Fruit fly (Drosophila melanogaster) whole organism, embryonic: ENCODE data around the gene Awh.

Experiments
- Ada2b ChIP-seq: fragments of 200-800 bp; sonication (Bioruptor generic); IDR thresholded peaks from 2 replicates; pipeline ENCODE4 v1.3.6; 2022; ENCODE audit warnings: missing biosample characterization, missing genetic modification characterization
- Bteb2 ChIP-seq: fragments of 200-800 bp; sonication (Bioruptor generic); optimal IDR thresholded peaks from 2 replicates; lab custom pipeline; 2016; ENCODE audit warnings: missing biosample characterization, missing genetic modification characterization
- CG10462 ChIP-seq: fragments of 200-800 bp; sonication (Bioruptor generic); optimal IDR thresholded peaks from 2 replicates; lab custom pipeline; 2016; ENCODE audit warnings: missing biosample characterization, missing genetic modification characterization
- CG11085 ChIP-seq: fragments of 200-800 bp; sonication (Bioruptor generic); IDR thresholded peaks from 2 replicates; pipeline ENCODE4 v1.3.6; 2022; ENCODE audit warnings: missing biosample characterization, missing genetic modification characterization
- CG11398 ChIP-seq: fragments of 200-800 bp; sonication (Bioruptor generic); optimal IDR thresholded peaks from 2 replicates; lab custom pipeline; 2016; ENCODE audit warnings: missing biosample characterization, missing genetic modification characterization
- CG11504 ChIP-seq: fragments of 200-800 bp; sonication (Bioruptor generic); optimal IDR thresholded peaks from 3 replicates; lab custom pipeline; 2019; ENCODE audit warnings: missing biosample characterization, mild to moderate bottlenecking, missing genetic modification characterization, moderate library complexity
- CG13775 ChIP-seq: fragments of 200-800 bp; sonication (Bioruptor generic); optimal IDR thresholded peaks from 3 replicates; lab custom pipeline; 2017; ENCODE audit warnings: missing biosample characterization, mild to moderate bottlenecking, missing genetic modification characterization
- CG14860 ChIP-seq: fragments of 200-800 bp; sonication (Bioruptor generic); IDR thresholded peaks from 3 replicates; pipeline ENCODE4 v1.3.6; 2022; ENCODE audit warnings: missing biosample characterization, missing genetic modification characterization; ENCODE audit not compliant: partially characterized antibody
- CG1602 ChIP-seq: fragments of 200-800 bp; sonication (Bioruptor generic); optimal IDR thresholded peaks from 3 replicates; lab custom pipeline; 2016; ENCODE audit warnings: missing biosample characterization, missing genetic modification characterization
- CG18011 ChIP-seq: fragments of 200-800 bp; sonication (Bioruptor generic); optimal IDR thresholded peaks from 2 replicates; lab custom pipeline; 2017; ENCODE audit warnings: missing biosample characterization, missing genetic modification characterization, mild to moderate bottlenecking, moderate library complexity, missing genotype
- CG30431 ChIP-seq: fragments of 200-800 bp; sonication (Bioruptor generic); optimal IDR thresholded peaks from 2 replicates; lab custom pipeline; 2017; ENCODE audit warnings: missing biosample characterization, missing genetic modification characterization
- CG34224 ChIP-seq: fragments of 200-800 bp; sonication (Bioruptor generic); IDR thresholded peaks from 3 replicates; pipeline ENCODE4 v1.3.6; 2022; ENCODE audit warnings: missing biosample characterization, missing genetic modification characterization; ENCODE audit not compliant: partially characterized antibody
- CG4282 ChIP-seq: fragments of 200-800 bp; sonication (Bioruptor generic); optimal IDR thresholded peaks from 2 replicates; lab custom pipeline; 2016; ENCODE audit warnings: missing biosample characterization, missing genetic modification characterization
- CG4707 ChIP-seq: fragments of 200-800 bp; sonication (Bioruptor generic); optimal IDR thresholded peaks from 2 replicates; lab custom pipeline; 2018; ENCODE audit warnings: missing biosample characterization, mild to moderate bottlenecking, missing genetic modification characterization, moderate library complexity
- CG8924 ChIP-seq: fragments of 200-800 bp; optimal IDR thresholded peaks from 3 replicates; lab custom pipeline; 2019; ENCODE audit warnings: missing biosample characterization, mild to moderate bottlenecking, missing genetic modification characterization, moderate library complexity
- D19B ChIP-seq: fragments of 200-800 bp; sonication (Bioruptor generic); optimal IDR thresholded peaks from 2 replicates; lab custom pipeline; 2017; ENCODE audit warnings: missing biosample characterization, mild to moderate bottlenecking, missing genetic modification characterization
- Deaf1 ChIP-seq: fragments of 200-800 bp; optimal IDR thresholded peaks from 3 replicates; lab custom pipeline; 2019; ENCODE audit warnings: missing biosample characterization, mild to moderate bottlenecking, missing genetic modification characterization, moderate library complexity
- GATAe ChIP-seq: fragments of 200-800 bp; sonication (Bioruptor generic); conservative IDR thresholded peaks from 2 replicates; pipeline ENCODE4 v1.3.6; 2022; ENCODE audit warnings: missing biosample characterization, missing genetic modification characterization
- Gug ChIP-seq: fragments of 200-800 bp; sonication (Bioruptor generic); IDR thresholded peaks from 4 replicates; pipeline ENCODE4 v1.3.6; 2022; ENCODE audit warnings: missing biosample characterization, missing genetic modification characterization
- HLH3B ChIP-seq: fragments of 200-800 bp; sonication (Bioruptor generic); IDR thresholded peaks from 2 replicates; pipeline ENCODE4 v1.3.6; 2022; ENCODE audit warnings: missing biosample characterization, missing genetic modification characterization
- MESR4 ChIP-seq: fragments of 200-800 bp; sonication (Bioruptor generic); optimal IDR thresholded peaks from 2 replicates; lab custom pipeline; 2018; ENCODE audit warnings: missing biosample characterization, mild to moderate bottlenecking, missing genetic modification characterization, moderate library complexity
- MTF-1 ChIP-seq: fragments of 200-800 bp; sonication (Bioruptor generic); optimal IDR thresholded peaks from 2 replicates; lab custom pipeline; 2018; ENCODE audit warnings: missing biosample characterization, mild to moderate bottlenecking, missing genetic modification characterization, borderline replicate concordance
- NC2β ChIP-seq: fragments of 200-800 bp; sonication (Bioruptor generic); optimal IDR thresholded peaks from 2 replicates; lab custom pipeline; 2016; ENCODE audit warnings: missing biosample characterization, missing genetic modification characterization
- Opbp ChIP-seq: fragments of 200-800 bp; sonication (Bioruptor generic); IDR thresholded peaks from 3 replicates; pipeline ENCODE4 v1.3.6; 2022; ENCODE audit warnings: missing biosample characterization, missing genetic modification characterization; ENCODE audit not compliant: partially characterized antibody
- Rx ChIP-seq: fragments of 200-800 bp; sonication (Bioruptor generic); IDR thresholded peaks from 2 replicates; pipeline ENCODE4 v1.3.6; 2022; ENCODE audit warnings: missing biosample characterization, missing genetic modification characterization
- Side ChIP-seq: fragments of 200-800 bp; sonication (Bioruptor generic); optimal IDR thresholded peaks from 2 replicates; lab custom pipeline; 2016; ENCODE audit warnings: missing biosample characterization, missing genetic modification characterization
- ap ChIP-seq: fragments of 200-800 bp; sonication (Bioruptor generic); IDR thresholded peaks from 2 replicates; pipeline ENCODE4 v1.3.6; 2022; ENCODE audit warnings: missing biosample characterization, missing genetic modification characterization
- bbx ChIP-seq: fragments of 200-800 bp; sonication (Bioruptor generic); IDR thresholded peaks from 2 replicates; pipeline ENCODE4 v1.3.6; 2022; ENCODE audit warnings: missing biosample characterization, missing genetic modification characterization; ENCODE audit not compliant: partially characterized antibody
- cad ChIP-seq: fragments of >200 bp; optimal IDR thresholded peaks from 2 replicates; lab custom pipeline; 2017; ENCODE audit warnings: missing biosample characterization, missing genetic modification characterization
- cato ChIP-seq: fragments of 200-800 bp; sonication (Bioruptor generic); optimal IDR thresholded peaks from 2 replicates; lab custom pipeline; 2016; ENCODE audit warnings: missing biosample characterization, missing genetic modification characterization, borderline replicate concordance
- chn ChIP-seq: fragments of 200-800 bp; sonication (Bioruptor generic); optimal IDR thresholded peaks from 2 replicates; lab custom pipeline; 2016; ENCODE audit warnings: missing biosample characterization, missing genetic modification characterization
- croc ChIP-seq: fragments of 200-800 bp; sonication (Bioruptor generic); conservative IDR thresholded peaks from 3 replicates; pipeline ENCODE4 v1.3.6; 2022; ENCODE audit warnings: missing biosample characterization, missing genetic modification characterization
- dmrt11E ChIP-seq: fragments of 200-800 bp; sonication (Bioruptor generic); optimal IDR thresholded peaks from 3 replicates; lab custom pipeline; 2018; ENCODE audit warnings: missing biosample characterization, mild to moderate bottlenecking, missing genetic modification characterization, moderate library complexity
- ftz-f1 ChIP-seq: fragments of 200-800 bp; sonication (Bioruptor generic); optimal IDR thresholded peaks from 2 replicates; lab custom pipeline; 2016; ENCODE audit warnings: missing biosample characterization, missing genetic modification characterization
- hbn ChIP-seq: fragments of 200-800 bp; sonication (Bioruptor generic); IDR thresholded peaks from 2 replicates; pipeline ENCODE4 v1.3.6; 2022; ENCODE audit warnings: missing biosample characterization, missing genetic modification characterization; ENCODE audit not compliant: partially characterized antibody
- hkb ChIP-seq, 2 experiments: fragments of 200-800 bp in 1 of 2; fragments of >200 bp in 1 of 2; sonication (Bioruptor generic) in 1 of 2; IDR thresholded peaks in 1 of 2; optimal IDR thresholded peaks in 1 of 2; 2 replicates each; pipeline versions ENCODE4 v1.3.6 to Lab custom; 2017 to 2022; ENCODE audit warnings: missing biosample characterization in 1 of 2, missing genetic modification characterization in 1 of 2
- kay ChIP-seq: fragments of 200-800 bp; sonication (Bioruptor generic); optimal IDR thresholded peaks from 2 replicates; lab custom pipeline; 2016; ENCODE audit warnings: missing biosample characterization, missing genetic modification characterization
- lbe ChIP-seq: fragments of 200-800 bp; sonication (Bioruptor generic); optimal IDR thresholded peaks from 2 replicates; lab custom pipeline; 2016; ENCODE audit warnings: missing biosample characterization, mild to moderate bottlenecking, missing genetic modification characterization
- pita ChIP-seq: fragments of 200-800 bp; sonication (Bioruptor generic); optimal IDR thresholded peaks from 2 replicates; lab custom pipeline; 2017; ENCODE audit warnings: missing biosample characterization, mild to moderate bottlenecking, missing genetic modification characterization
- rib ChIP-seq: fragments of 200-800 bp; sonication (Bioruptor generic); IDR thresholded peaks from 2 replicates; pipeline ENCODE4 v1.3.6; 2022; ENCODE audit warnings: missing biosample characterization, missing genetic modification characterization
- ro ChIP-seq: fragments of 200-800 bp; sonication (Bioruptor generic); IDR thresholded peaks from 2 replicates; pipeline ENCODE4 v1.3.6; 2022; ENCODE audit warnings: missing biosample characterization, missing genetic modification characterization
- scrt ChIP-seq: fragments of 200-800 bp; sonication (Bioruptor generic); optimal IDR thresholded peaks from 2 replicates; lab custom pipeline; 2018; ENCODE audit warnings: missing biosample characterization, mild to moderate bottlenecking, missing genetic modification characterization, moderate library complexity
- sd ChIP-seq: fragments of 200-800 bp; sonication (Bioruptor generic); optimal IDR thresholded peaks from 3 replicates; lab custom pipeline; 2018; ENCODE audit warnings: missing biosample characterization, mild to moderate bottlenecking, missing genetic modification characterization, moderate library complexity
- seq ChIP-seq: fragments of 200-800 bp; sonication (Bioruptor generic); IDR thresholded peaks from 2 replicates; pipeline ENCODE4 v1.3.6; 2022; ENCODE audit warnings: missing biosample characterization, missing genetic modification characterization
- shn ChIP-seq: fragments of 200-800 bp; sonication (Bioruptor generic); optimal IDR thresholded peaks from 3 replicates; lab custom pipeline; 2016; ENCODE audit warnings: missing biosample characterization, missing genetic modification characterization
- sima ChIP-seq: fragments of 200-800 bp; sonication (Bioruptor generic); optimal IDR thresholded peaks from 2 replicates; lab custom pipeline; 2016; ENCODE audit warnings: missing biosample characterization, missing genetic modification characterization
- sr ChIP-seq: fragments of 200-800 bp; sonication (Bioruptor generic); IDR thresholded peaks from 3 replicates; pipeline ENCODE4 v1.3.6; 2022; ENCODE audit warnings: missing biosample characterization, missing genetic modification characterization
- stwl ChIP-seq: fragments of 200-800 bp; sonication (Bioruptor generic); optimal IDR thresholded peaks from 3 replicates; lab custom pipeline; 2018; ENCODE audit warnings: missing biosample characterization, mild to moderate bottlenecking, missing genetic modification characterization, moderate library complexity
- unc-4 ChIP-seq: fragments of 200-800 bp; sonication (Bioruptor generic); IDR thresholded peaks from 2 replicates; pipeline ENCODE4 v1.3.6; 2022; ENCODE audit warnings: missing biosample characterization, missing genetic modification characterization; ENCODE audit not compliant: partially characterized antibody
- vvl ChIP-seq: fragments of 200-800 bp; sonication (Bioruptor generic); IDR thresholded peaks from 2 replicates; pipeline ENCODE4 v1.3.6; 2022; ENCODE audit warnings: missing biosample characterization, missing genetic modification characterization

The Awh gene

dm6 chr3L:3806330-3806729 is 39.7 kb upstream of the Awh start, which contains the start of the genes CG32264, ntc and IntS10 (continued):
- TF ChIP-seq D19B (GFP tag; lab: Kevin White, UChicago) (peak; percentile 41), GATAe (GFP tag; lab: Robert Waterston, UW) (no peak), Ada2b (GFP tag; lab: Robert Waterston, UW) (no peak), CG4282 (GFP tag; lab: Kevin White, UChicago) (peak; percentile 64), vvl (GFP tag; lab: Robert Waterston, UW) (peak; percentile 21; the same call in 1 of the 2 replicates), sr (GFP tag; lab: Robert Waterston, UW) (no peak), scrt (GFP tag; lab: Kevin White, UChicago) (peak; percentile 60), hkb (optimal IDR thresholded peaks at IDR 0.05; lab: Kevin White, UChicago) (peak; percentile 67), hkb (GFP tag; IDR thresholded peaks at IDR 0.05; lab: Robert Waterston, UW) (no peak), cad (GFP tag; lab: Kevin White, UChicago) (no peak), NC2β (GFP tag; lab: Kevin White, UChicago) (peak; percentile 47), CG30431 (GFP tag; lab: Kevin White, UChicago) (peak; percentile 45), CG13775 (GFP tag; lab: Kevin White, UChicago) (peak; percentile 76), dmrt11E (tag; lab: Kevin White, UChicago) (peak; percentile 65), ro (GFP tag; lab: Robert Waterston, UW) (no peak), CG11398 (GFP tag; lab: Kevin White, UChicago) (peak; percentile 41), ap (peak; percentile 21; the same call in 1 of the 2 replicates), pita (GFP tag; lab: Kevin White, UChicago) (no peak), Opbp (GFP tag; lab: Robert Waterston, UW) (no peak), Gug (no peak), ftz-f1 (GFP tag; lab: Kevin White, UChicago) (no peak), kay (peak; percentile 25), rib (GFP tag; lab: Robert Waterston, UW) (peak; percentile 71), CG18011 (peak; percentile 49), CG11504 (tag; lab: Kevin White, UChicago) (no peak), MESR4 (peak; percentile 2), seq (GFP tag; lab: Robert Waterston, UW) (no peak), CG8924 (tag; lab: Kevin White, UChicago) (peak; percentile 73), MTF-1 (GFP tag; lab: Kevin White, UChicago) (peak; percentile 8), HLH3B (GFP tag; lab: Robert Waterston, UW) (no peak; the same call in 1 of the 2 replicates), Bteb2 (peak; percentile 72), stwl (peak; percentile 98), CG10462 (peak; percentile 33), Side (GFP tag; lab: Kevin White, UChicago) (peak; percentile 82), CG4707 (GFP tag; lab: Kevin White, UChicago) (no peak), sima (peak; percentile 22), hbn (GFP tag; lab: Robert Waterston, UW) (no peak; the same call in 1 of the 2 replicates), CG34224 (GFP tag; lab: Robert Waterston, UW) (peak; percentile 40; the same call in 2 of the 3 replicates), cato (GFP tag; lab: Kevin White, UChicago) (peak; percentile 61), Rx (GFP tag; lab: Robert Waterston, UW) (no peak), CG11085 (GFP tag; lab: Robert Waterston, UW) (peak; percentile 34; the same call in 1 of the 2 replicates), Deaf1 (peak; percentile 17), croc (GFP tag; lab: Robert Waterston, UW) (peak; percentile 34; the same call in 2 of the 3 replicates), CG14860 (no peak), unc-4 (peak; percentile 60), sd (tag; lab: Kevin White, UChicago) (peak; percentile 87), shn (peak; percentile 87), bbx (GFP tag; lab: Robert Waterston, UW) (no peak), chn (GFP tag; lab: Kevin White, UChicago) (peak; percentile 84), lbe (GFP tag; lab: Kevin White, UChicago) (no peak), CG1602 (GFP tag; lab: Kevin White, UChicago) (peak; percentile 58)
